Fruit fly (Drosophila melanogaster) whole organism, embryonic: ENCODE results near the gene Stat92E.

Source experiments
- CG10543 ChIP-seq: fragments of 200-800 bp; sonication (Bioruptor generic); optimal IDR thresholded peaks from 3 replicates; lab custom pipeline; 2017; ENCODE audit warnings: missing biosample characterization, mild to moderate bottlenecking, missing genetic modification characterization, moderate library complexity
- CG12769 ChIP-seq: fragments of 200-800 bp; sonication (Bioruptor generic); optimal IDR thresholded peaks from 2 replicates; lab custom pipeline; 2019; ENCODE audit warnings: missing biosample characterization, mild to moderate bottlenecking, missing genetic modification characterization, moderate library complexity
- CG13287 ChIP-seq: fragments of 200-800 bp; sonication (Bioruptor generic); IDR thresholded peaks from 2 replicates; pipeline ENCODE4 v1.3.6; 2022; ENCODE audit warnings: missing biosample characterization, missing genetic modification characterization; ENCODE audit not compliant: partially characterized antibody
- CG13624 ChIP-seq: fragments of 200-800 bp; sonication (Bioruptor generic); optimal IDR thresholded peaks from 2 replicates; lab custom pipeline; 2016; ENCODE audit warnings: missing biosample characterization, missing genetic modification characterization
- CG17361 ChIP-seq: fragments of 200-800 bp; sonication (Bioruptor generic); IDR thresholded peaks from 3 replicates; pipeline ENCODE4 v1.3.6; 2022; ENCODE audit warnings: missing biosample characterization, missing genetic modification characterization
- CG3163 ChIP-seq: fragments of 200-800 bp; sonication (Bioruptor generic); optimal IDR thresholded peaks from 3 replicates; lab custom pipeline; 2016; ENCODE audit warnings: missing biosample characterization, missing genetic modification characterization
- CG34224 ChIP-seq: fragments of 200-800 bp; sonication (Bioruptor generic); IDR thresholded peaks from 3 replicates; pipeline ENCODE4 v1.3.6; 2022; ENCODE audit warnings: missing biosample characterization, missing genetic modification characterization; ENCODE audit not compliant: partially characterized antibody
- CG34376 ChIP-seq: fragments of 200-800 bp; sonication (Bioruptor generic); optimal IDR thresholded peaks from 2 replicates; lab custom pipeline; 2018; ENCODE audit warnings: missing biosample characterization, mild to moderate bottlenecking, missing genetic modification characterization
- CG34422 ChIP-seq: fragments of 200-800 bp; sonication (Bioruptor generic); IDR thresholded peaks from 3 replicates; pipeline ENCODE4 v1.3.6; 2022; ENCODE audit warnings: missing biosample characterization, missing genetic modification characterization
- CG5180 ChIP-seq: fragments of 200-800 bp; sonication (Bioruptor generic); optimal IDR thresholded peaks from 3 replicates; lab custom pipeline; 2017; ENCODE audit warnings: missing biosample characterization, missing genetic modification characterization, mild to moderate bottlenecking, moderate library complexity, missing genetic modification reagents
- CG9876 ChIP-seq: fragments of 200-800 bp; sonication (Bioruptor generic); optimal IDR thresholded peaks from 2 replicates; lab custom pipeline; 2016; ENCODE audit warnings: missing biosample characterization, missing genetic modification characterization
- Deaf1 ChIP-seq: fragments of 200-800 bp; optimal IDR thresholded peaks from 3 replicates; lab custom pipeline; 2019; ENCODE audit warnings: missing biosample characterization, mild to moderate bottlenecking, missing genetic modification characterization, moderate library complexity
- HLHmδ ChIP-seq: fragments of 200-800 bp; sonication (Bioruptor generic); optimal IDR thresholded peaks from 2 replicates; lab custom pipeline; 2018; ENCODE audit warnings: missing biosample characterization, mild to moderate bottlenecking, missing genetic modification characterization, moderate library complexity
- Hey ChIP-seq: fragments of 200-800 bp; sonication (Bioruptor generic); optimal IDR thresholded peaks from 3 replicates; lab custom pipeline; 2018; ENCODE audit warnings: missing biosample characterization, mild to moderate bottlenecking, missing genetic modification characterization
- HmgZ ChIP-seq: fragments of 200-800 bp; sonication (Bioruptor generic); optimal IDR thresholded peaks from 2 replicates; lab custom pipeline; 2018; ENCODE audit warnings: missing biosample characterization, mild to moderate bottlenecking, missing genetic modification characterization
- Hmx ChIP-seq: fragments of 200-800 bp; sonication (Bioruptor generic); optimal IDR thresholded peaks from 2 replicates; lab custom pipeline; 2016; ENCODE audit warnings: missing biosample characterization, missing genetic modification characterization
- Hr78 ChIP-seq, 2 experiments: fragments of 200-800 bp in 1 of 2; fragments of >200 bp in 1 of 2; sonication (Bioruptor generic) in 1 of 2; optimal IDR thresholded peaks; 2 replicates each; lab custom pipeline; 2017 to 2019; ENCODE audit warnings: missing biosample characterization in 2 of 2, missing genetic modification characterization in 2 of 2, mild to moderate bottlenecking in 1 of 2, moderate library complexity in 1 of 2
- Jarid2 ChIP-seq: fragments of 200-800 bp; sonication (Bioruptor generic); optimal IDR thresholded peaks from 3 replicates; lab custom pipeline; 2017; ENCODE audit warnings: mild to moderate bottlenecking, missing biosample characterization, missing genetic modification reagents, missing genetic modification characterization
- Lhr ChIP-seq: fragments of 200-800 bp; sonication (Bioruptor generic); optimal IDR thresholded peaks from 3 replicates; lab custom pipeline; 2017; ENCODE audit warnings: mild to moderate bottlenecking, missing biosample characterization, missing genetic modification reagents, missing genetic modification characterization
- Med ChIP-seq: fragments of 200-800 bp; sonication (Bioruptor generic); peaks from one replicate; lab custom pipeline; 2016; ENCODE audit warnings: missing biosample characterization, missing genetic modification characterization, mild to moderate bottlenecking, inconsistent platforms, moderate library complexity
- NFAT ChIP-seq: fragments of 200-800 bp; sonication (Bioruptor generic); IDR thresholded peaks from 2 replicates; pipeline ENCODE4 v1.3.6; 2022; ENCODE audit warnings: missing biosample characterization, missing genetic modification characterization
- Trl ChIP-seq, 3 experiments: fragments of >200 bp in 2 of 3; fragments of 200-800 bp in 1 of 3; sonication (Bioruptor generic) in 1 of 3; optimal IDR thresholded peaks; 2 replicates in 1 of 3; 3 replicates in 2 of 3; lab custom pipeline; 2016 to 2017; ENCODE audit warnings: missing biosample characterization in 1 of 3, missing genetic modification characterization in 1 of 3
- ato ChIP-seq: fragments of 200-800 bp; sonication (Bioruptor generic); IDR thresholded peaks from 2 replicates; pipeline ENCODE4 v1.3.6; 2022; ENCODE audit warnings: missing biosample characterization, missing genetic modification characterization; ENCODE audit not compliant: partially characterized antibody
- az2 ChIP-seq: fragments of 200-800 bp; sonication (Bioruptor generic); optimal IDR thresholded peaks from 3 replicates; lab custom pipeline; 2016; ENCODE audit warnings: missing biosample characterization, missing genetic modification characterization
- chinmo ChIP-seq: fragments of 200-800 bp; sonication (Bioruptor generic); IDR thresholded peaks from 4 replicates; pipeline ENCODE4 v1.3.6; 2022; ENCODE audit warnings: missing biosample characterization, missing genetic modification characterization; ENCODE audit not compliant: partially characterized antibody
- ci ChIP-seq: fragments of 200-800 bp; sonication (Bioruptor generic); IDR thresholded peaks from 3 replicates; pipeline ENCODE4 v1.3.6; 2022; ENCODE audit warnings: missing biosample characterization, missing genetic modification characterization
- exex ChIP-seq: fragments of 200-800 bp; sonication (Bioruptor generic); optimal IDR thresholded peaks from 4 replicates; lab custom pipeline; 2018; ENCODE audit warnings: missing biosample characterization, mild to moderate bottlenecking, missing genetic modification characterization, moderate library complexity
- hkb ChIP-seq, 2 experiments: fragments of 200-800 bp in 1 of 2; fragments of >200 bp in 1 of 2; sonication (Bioruptor generic) in 1 of 2; IDR thresholded peaks in 1 of 2; optimal IDR thresholded peaks in 1 of 2; 2 replicates each; pipeline versions ENCODE4 v1.3.6 to Lab custom; 2017 to 2022; ENCODE audit warnings: missing biosample characterization in 1 of 2, missing genetic modification characterization in 1 of 2
- jigr1 ChIP-seq: fragments of 200-800 bp; sonication (Bioruptor generic); IDR thresholded peaks from 3 replicates; pipeline ENCODE4 v1.3.6; 2022; ENCODE audit warnings: missing biosample characterization, missing genetic modification characterization
- kay ChIP-seq: fragments of 200-800 bp; sonication (Bioruptor generic); optimal IDR thresholded peaks from 2 replicates; lab custom pipeline; 2016; ENCODE audit warnings: missing biosample characterization, missing genetic modification characterization
- lab ChIP-seq: fragments of 200-800 bp; sonication (Bioruptor generic); optimal IDR thresholded peaks from 3 replicates; lab custom pipeline; 2017; ENCODE audit warnings: missing biosample characterization, missing genetic modification characterization, mild to moderate bottlenecking, moderate library complexity, missing genetic modification reagents
- nom ChIP-seq: fragments of 200-800 bp; sonication (Bioruptor generic); optimal IDR thresholded peaks from 2 replicates; lab custom pipeline; 2017; ENCODE audit warnings: missing biosample characterization, missing genetic modification characterization, mild to moderate bottlenecking, moderate library complexity, missing genetic modification reagents
- odd ChIP-seq: fragments of 200-800 bp; sonication (Bioruptor generic); optimal IDR thresholded peaks from 2 replicates; lab custom pipeline; 2017; ENCODE audit warnings: missing biosample characterization, mild to moderate bottlenecking, missing genetic modification characterization
- sens ChIP-seq: fragments of 200-800 bp; sonication (Bioruptor generic); peaks from one replicate; lab custom pipeline; 2016; ENCODE audit warnings: missing biosample characterization, missing genetic modification characterization
- slou ChIP-seq: fragments of 200-800 bp; sonication (Bioruptor generic); optimal IDR thresholded peaks from 3 replicates; lab custom pipeline; 2016; ENCODE audit warnings: missing biosample characterization, missing genetic modification characterization
- sug ChIP-seq: fragments of 200-800 bp; optimal IDR thresholded peaks from 2 replicates; lab custom pipeline; 2019; ENCODE audit warnings: missing biosample characterization, mild to moderate bottlenecking, missing genetic modification characterization, moderate library complexity
- twi ChIP-seq: fragments of 200-800 bp; optimal IDR thresholded peaks from 2 replicates; lab custom pipeline; 2019; ENCODE audit warnings: missing biosample characterization, mild to moderate bottlenecking, missing genetic modification characterization, moderate library complexity
- z ChIP-seq: fragments of 200-800 bp; sonication (Bioruptor generic); IDR thresholded peaks from 3 replicates; pipeline ENCODE4 v1.3.6; 2022; ENCODE audit warnings: missing biosample characterization, missing genetic modification characterization

The Stat92E gene

DNA sequence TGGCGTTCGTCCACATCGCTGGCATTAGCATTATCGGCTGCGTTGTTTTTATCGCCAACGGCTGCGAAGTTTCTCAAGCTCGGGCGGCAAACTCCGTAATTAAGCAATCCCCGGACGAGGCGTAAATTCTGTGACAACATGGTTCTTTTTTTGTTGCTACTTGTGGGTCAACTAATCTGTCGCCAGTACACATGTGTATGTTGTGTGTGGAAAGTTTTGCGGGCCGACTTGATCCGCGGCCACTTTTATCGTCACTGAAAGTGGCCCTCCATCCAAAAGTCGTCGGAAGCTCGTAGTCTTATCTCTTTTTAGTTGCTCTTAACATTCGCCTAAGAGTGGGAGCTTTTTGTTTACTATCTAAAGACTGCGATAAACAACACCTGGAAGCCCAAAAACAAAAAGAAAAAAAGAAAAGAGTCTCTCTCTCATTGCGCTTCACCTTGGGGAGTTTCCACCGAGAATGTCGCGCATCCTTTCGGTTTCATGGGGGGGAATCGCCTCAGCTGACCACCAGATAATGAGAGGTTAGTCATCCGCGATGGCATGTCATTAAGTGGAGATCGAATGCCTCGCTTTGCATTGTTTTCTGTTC, 11.8 kb upstream of the Stat92E start, which contains the start of gene CG10877:
Gene CG10877, minus strand, starts transcription at position 238 of the 592 bp plus-strand sequence.
- TF ChIP-seq CG13287 (GFP tag; lab: Robert Waterston, UW), result peak; percentile 20; the same call in 1 of the 2 replicates
- TF ChIP-seq az2 (GFP tag; lab: Kevin White, UChicago), result no peak
- peak; percentile 71 for TF ChIP-seq nom (GFP tag; lab: Kevin White, UChicago)
- TF ChIP-seq NFAT (GFP tag; lab: Robert Waterston, UW), result peak; percentile 33; the same call in 1 of the 2 replicates
- TF ChIP-seq slou (GFP tag; lab: Kevin White, UChicago), result no peak
- TF ChIP-seq Hey (tag; lab: Kevin White, UChicago), result no peak
- TF ChIP-seq lab (GFP tag; lab: Kevin White, UChicago), result peak; percentile 34
- TF ChIP-seq CG3163 (GFP tag; lab: Kevin White, UChicago), result peak; percentile 92
- peak; percentile 28; the same call in 1 of the 3 replicates for TF ChIP-seq CG34224
- TF ChIP-seq HmgZ (tag; lab: Kevin White, UChicago), result peak; percentile 33
- no peak for TF ChIP-seq CG34422 (GFP tag; lab: Robert Waterston, UW)
- peak; percentile 22 for TF ChIP-seq odd (GFP tag; lab: Kevin White, UChicago)
- peak; percentile 36 for TF ChIP-seq Deaf1 (tag; lab: Kevin White, UChicago)
- no peak for TF ChIP-seq CG17361
- TF ChIP-seq chinmo (GFP tag; lab: Robert Waterston, UW), result 0 out of 4 replicates have a peak, but pooled peaks have one; percentile 36
- peak; percentile 58 for TF ChIP-seq exex (tag; lab: Kevin White, UChicago)
- TF ChIP-seq z (GFP tag; lab: Robert Waterston, UW), result 0 out of 3 replicates have a peak, but pooled peaks have one; percentile 9
- TF ChIP-seq kay (GFP tag; lab: Kevin White, UChicago), result no peak
- TF ChIP-seq Trl (optimal IDR thresholded peaks at IDR 0.05; lab: Kevin White, UChicago), result peak; percentile 34 to 53
- TF ChIP-seq Trl (GFP tag; optimal IDR thresholded peaks at IDR 0.05; lab: Kevin White, UChicago), result no peak
- 0 out of 3 replicates have a peak, but pooled peaks have one; percentile 7 for TF ChIP-seq ci (GFP tag; lab: Robert Waterston, UW)
- TF ChIP-seq CG13624 (GFP tag; lab: Kevin White, UChicago), result no peak
- no peak for TF ChIP-seq Hmx
- TF ChIP-seq sens (GFP tag; lab: Kevin White, UChicago), result peak; percentile 18
- TF ChIP-seq Jarid2 (GFP tag; lab: Kevin White, UChicago), result peak; percentile 51
- peak in 1 of 2 experiments; percentile 36 for TF ChIP-seq Hr78 (GFP tag; optimal IDR thresholded peaks at IDR 0.05; lab: Kevin White, UChicago)
- no peak for TF ChIP-seq ato (GFP tag; lab: Robert Waterston, UW)
- peak; percentile 72 for TF ChIP-seq Med
- no peak for TF ChIP-seq jigr1
- TF ChIP-seq hkb (optimal IDR thresholded peaks at IDR 0.05; lab: Kevin White, UChicago), result no peak
- TF ChIP-seq hkb (GFP tag; IDR thresholded peaks at IDR 0.05; lab: Robert Waterston, UW), result no peak
- TF ChIP-seq CG5180 (GFP tag; lab: Kevin White, UChicago), result peak; percentile 5
- TF ChIP-seq CG34376 (GFP tag; lab: Kevin White, UChicago), result peak; percentile 64
- no peak for TF ChIP-seq twi (tag; lab: Kevin White, UChicago)
- TF ChIP-seq HLHmδ (GFP tag; lab: Kevin White, UChicago), result no peak
- no peak for TF ChIP-seq CG9876 (GFP tag; lab: Kevin White, UChicago)
- peak; percentile 64 for TF ChIP-seq sug
- TF ChIP-seq CG10543, result peak; percentile 43
- TF ChIP-seq Lhr (GFP tag; lab: Kevin White, UChicago), result no peak
- no peak for TF ChIP-seq CG12769 (tag; lab: Kevin White, UChicago)
